Fruit fly (Drosophila melanogaster): Measurements from ENCODE around the gene CG43850.

dm6 chr2L:13378488-13378964 is 36.7 kb upstream of the CG43850 start, which contains the start of the genes CG9302 and beta'COP:
- TF ChIP-seq usp (GFP tag; optimal IDR thresholded peaks at IDR 0.05) (no peak), pan (optimal IDR thresholded peaks at IDR 0.05) (peak; percentile 83)

All from whole organism.